Fruit fly (Drosophila melanogaster): ENCODE data around the gene CG34159.

The CG34159 gene

dm6 chr2L:10250441-10250847 is 46.3 kb upstream of the CG34159 start, which contains the start of the genes bsk and CG31717 (continued):
- TF ChIP-seq ewg (GFP tag; optimal IDR thresholded peaks at IDR 0.05) (no peak), insv (GFP tag; optimal IDR thresholded peaks at IDR 0.05) (no peak), D19B (GFP tag; optimal IDR thresholded peaks at IDR 0.05) (no peak), CG2875 (GFP tag; optimal IDR thresholded peaks at IDR 0.05) (no peak), CG5245 (GFP tag; optimal IDR thresholded peaks at IDR 0.05) (no peak), Oli (tag; optimal IDR thresholded peaks at IDR 0.05) (no peak), CG12155 (GFP tag; optimal IDR thresholded peaks at IDR 0.05) (no peak), HLH54F (GFP tag; optimal IDR thresholded peaks at IDR 0.05) (no peak), CG11723 (GFP tag; optimal IDR thresholded peaks at IDR 0.05) (no peak), CG30020 (tag; optimal IDR thresholded peaks at IDR 0.05) (peak; percentile 97), Camta (GFP tag; optimal IDR thresholded peaks at IDR 0.05) (no peak), CG18764 (GFP tag; optimal IDR thresholded peaks at IDR 0.05) (no peak), fru (optimal IDR thresholded peaks at IDR 0.05) (no peak), slp2 (GFP tag; optimal IDR thresholded peaks at IDR 0.05) (no peak), Meics (GFP tag; optimal IDR thresholded peaks at IDR 0.05) (no peak), Nf-YB (GFP tag; optimal IDR thresholded peaks at IDR 0.05) (no peak), CG9817 (tag; optimal IDR thresholded peaks at IDR 0.05) (no peak), CG18011 (GFP tag; optimal IDR thresholded peaks at IDR 0.05) (no peak), CG13624 (GFP tag; optimal IDR thresholded peaks at IDR 0.05) (no peak), CG8281 (tag; optimal IDR thresholded peaks at IDR 0.05) (no peak), CG15514 (GFP tag; optimal IDR thresholded peaks at IDR 0.05) (no peak), CHES-1-like (GFP tag; optimal IDR thresholded peaks at IDR 0.05) (no peak), CG30403 (GFP tag; optimal IDR thresholded peaks at IDR 0.05) (no peak), fd102C (GFP tag; optimal IDR thresholded peaks at IDR 0.05) (no peak), CG11247 (GFP tag; IDR thresholded peaks at IDR 0.05) (no peak), CG17829 (tag; optimal IDR thresholded peaks at IDR 0.05) (peak; percentile 38), CG16863 (GFP tag; optimal IDR thresholded peaks at IDR 0.05) (no peak), gfzf (GFP tag; optimal IDR thresholded peaks at IDR 0.05) (peak; percentile 78), NC2β (GFP tag; optimal IDR thresholded peaks at IDR 0.05) (no peak), dan (GFP tag; IDR thresholded peaks at IDR 0.05) (no peak), grau (tag; optimal IDR thresholded peaks at IDR 0.05) (no peak), gt (GFP tag; IDR thresholded peaks at IDR 0.05) (no peak), Sry-δ (GFP tag; optimal IDR thresholded peaks at IDR 0.05) (peak; percentile 87), CG6175 (GFP tag; IDR thresholded peaks at IDR 0.05) (no peak), CG33213 (GFP tag; optimal IDR thresholded peaks at IDR 0.05) (no peak), CG6683 (GFP tag; optimal IDR thresholded peaks at IDR 0.05) (no peak), Ets65A (GFP tag) (no peak), CG10565 (GFP tag; optimal IDR thresholded peaks at IDR 0.05) (no peak), Chrac-16 (GFP tag; optimal IDR thresholded peaks at IDR 0.05) (no peak), CG1602 (GFP tag; optimal IDR thresholded peaks at IDR 0.05) (no peak), sima (GFP tag; optimal IDR thresholded peaks at IDR 0.05) (no peak), ab (GFP tag; optimal IDR thresholded peaks at IDR 0.05) (no peak), CG9437 (GFP tag; optimal IDR thresholded peaks at IDR 0.05) (no peak), nmo (GFP tag; optimal IDR thresholded peaks at IDR 0.05) (peak; percentile 60), eyg (GFP tag; optimal IDR thresholded peaks at IDR 0.05) (no peak), emc (GFP tag; optimal IDR thresholded peaks at IDR 0.05) (no peak), CG7372 (GFP tag; IDR thresholded peaks at IDR 0.05) (no peak), CG1233 (GFP tag; optimal IDR thresholded peaks at IDR 0.05) (no peak), Deaf1 (tag; optimal IDR thresholded peaks at IDR 0.05) (no peak), grn (GFP tag; optimal IDR thresholded peaks at IDR 0.05) (no peak), CG7928 (GFP tag; optimal IDR thresholded peaks at IDR 0.05) (no peak), CG6654 (GFP tag; optimal IDR thresholded peaks at IDR 0.05) (no peak), BEAF-32 (GFP tag; optimal IDR thresholded peaks at IDR 0.05) (peak; percentile 77)

All from whole organism, embryonic.